Fruit fly (Drosophila melanogaster) whole organism, embryonic: ENCODE data around the gene siz.

Experiments
- Awh ChIP-seq: fragments of 200-800 bp; sonication (Bioruptor generic); IDR thresholded peaks from 2 replicates; pipeline ENCODE4, ENCODE4 v1.3.6; 2022; ENCODE audit warnings: missing biosample characterization, missing genetic modification characterization
- CG10321 ChIP-seq: fragments of 200-800 bp; sonication (Bioruptor generic); IDR thresholded peaks from 2 replicates; pipeline ENCODE4 v1.3.6; 2022; ENCODE audit warnings: missing biosample characterization, missing genetic modification characterization
- CG10565 ChIP-seq: fragments of 200-800 bp; sonication (Bioruptor generic); optimal IDR thresholded peaks from 3 replicates; lab custom pipeline; 2016; ENCODE audit warnings: missing biosample characterization, mild to moderate bottlenecking, missing genetic modification characterization
- CG11398 ChIP-seq: fragments of 200-800 bp; sonication (Bioruptor generic); optimal IDR thresholded peaks from 2 replicates; lab custom pipeline; 2016; ENCODE audit warnings: missing biosample characterization, missing genetic modification characterization
- CG11504 ChIP-seq: fragments of 200-800 bp; sonication (Bioruptor generic); optimal IDR thresholded peaks from 3 replicates; lab custom pipeline; 2019; ENCODE audit warnings: missing biosample characterization, mild to moderate bottlenecking, missing genetic modification characterization, moderate library complexity
- CG12219 ChIP-seq: fragments of 200-800 bp; sonication (Bioruptor generic); optimal IDR thresholded peaks from 3 replicates; lab custom pipeline; 2018; ENCODE audit warnings: missing biosample characterization, mild to moderate bottlenecking, missing genetic modification characterization
- CG12942 ChIP-seq: fragments of 200-800 bp; sonication (Bioruptor generic); optimal IDR thresholded peaks from 3 replicates; lab custom pipeline; 2016; ENCODE audit warnings: missing biosample characterization, missing genetic modification characterization
- CG14441 ChIP-seq: fragments of 200-800 bp; sonication (Bioruptor generic); IDR thresholded peaks from 2 replicates; pipeline ENCODE4 v1.3.6; 2022; ENCODE audit warnings: missing biosample characterization, missing genetic modification characterization
- CG15011 ChIP-seq: fragments of 200-800 bp; sonication (Bioruptor generic); optimal IDR thresholded peaks from 3 replicates; lab custom pipeline; 2018; ENCODE audit warnings: missing biosample characterization, mild to moderate bottlenecking, missing genetic modification characterization
- CG17385 ChIP-seq: fragments of 200-800 bp; sonication (Bioruptor generic); optimal IDR thresholded peaks from 3 replicates; lab custom pipeline; 2018; ENCODE audit warnings: missing biosample characterization, mild to moderate bottlenecking, missing genetic modification characterization
- CG18599 ChIP-seq: fragments of 200-800 bp; sonication (Bioruptor generic); optimal IDR thresholded peaks from 3 replicates; lab custom pipeline; 2017; ENCODE audit warnings: missing biosample characterization, missing genetic modification characterization, mild to moderate bottlenecking, moderate library complexity, missing genetic modification reagents
- CG32772 ChIP-seq: fragments of 200-800 bp; sonication (Bioruptor generic); IDR thresholded peaks from 2 replicates; pipeline ENCODE4 v1.3.6; 2022; ENCODE audit warnings: missing biosample characterization, missing genetic modification characterization
- CG33557 ChIP-seq: fragments of 200-800 bp; sonication (Bioruptor generic); optimal IDR thresholded peaks from 2 replicates; lab custom pipeline; 2019; ENCODE audit warnings: missing biosample characterization, mild to moderate bottlenecking, missing genetic modification characterization, moderate library complexity
- CG34224 ChIP-seq: fragments of 200-800 bp; sonication (Bioruptor generic); IDR thresholded peaks from 3 replicates; pipeline ENCODE4 v1.3.6; 2022; ENCODE audit warnings: missing biosample characterization, missing genetic modification characterization; ENCODE audit not compliant: partially characterized antibody
- CG3847 ChIP-seq: fragments of 200-800 bp; sonication (Bioruptor generic); IDR thresholded peaks from 2 replicates; pipeline ENCODE4 v1.3.6; 2022; ENCODE audit warnings: missing biosample characterization, missing genetic modification characterization
- CG4404 ChIP-seq: fragments of 200-800 bp; sonication (Bioruptor generic); IDR thresholded peaks from 2 replicates; pipeline ENCODE4 v1.3.6; 2022; ENCODE audit warnings: missing biosample characterization, missing genetic modification characterization
- CG4820 ChIP-seq: fragments of 200-800 bp; sonication (Bioruptor generic); optimal IDR thresholded peaks from 3 replicates; lab custom pipeline; 2016; ENCODE audit warnings: missing biosample characterization, missing genetic modification characterization
- CG6813 ChIP-seq: fragments of 200-800 bp; sonication (Bioruptor generic); optimal IDR thresholded peaks from 2 replicates; lab custom pipeline; 2017; ENCODE audit warnings: missing biosample characterization, missing genetic modification characterization, mild to moderate bottlenecking, moderate library complexity, missing genetic modification reagents
- CG6854 ChIP-seq: fragments of 200-800 bp; sonication (Bioruptor generic); optimal IDR thresholded peaks from 3 replicates; lab custom pipeline; 2017; ENCODE audit warnings: missing biosample characterization, mild to moderate bottlenecking, missing genetic modification characterization
- CG7839 ChIP-seq: fragments of 200-800 bp; sonication (Bioruptor generic); optimal IDR thresholded peaks from 3 replicates; lab custom pipeline; 2018; ENCODE audit warnings: missing biosample characterization, mild to moderate bottlenecking, missing genetic modification characterization, moderate library complexity
- CG7963 ChIP-seq: fragments of 200-800 bp; sonication (Bioruptor generic); IDR thresholded peaks from 3 replicates; pipeline ENCODE4 v1.3.6; 2022; ENCODE audit warnings: missing biosample characterization, missing genetic modification characterization; ENCODE audit not compliant: partially characterized antibody
- CG8924 ChIP-seq: fragments of 200-800 bp; optimal IDR thresholded peaks from 3 replicates; lab custom pipeline; 2019; ENCODE audit warnings: missing biosample characterization, mild to moderate bottlenecking, missing genetic modification characterization, moderate library complexity
- CoRest ChIP-seq: fragments of 200-800 bp; sonication (Bioruptor generic); optimal IDR thresholded peaks from 3 replicates; lab custom pipeline; 2018; ENCODE audit warnings: missing biosample characterization, mild to moderate bottlenecking, missing genetic modification characterization, moderate library complexity
- Dip3 ChIP-seq: fragments of 200-800 bp; sonication (Bioruptor generic); optimal IDR thresholded peaks from 3 replicates; lab custom pipeline; 2016; ENCODE audit warnings: missing biosample characterization, missing genetic modification characterization
- E2f2 ChIP-seq: fragments of 200-800 bp; sonication (Bioruptor generic); IDR thresholded peaks from 2 replicates; pipeline ENCODE4 v1.3.6; 2022; ENCODE audit warnings: missing biosample characterization, missing genetic modification characterization
- H15 ChIP-seq: fragments of 200-800 bp; sonication (Bioruptor generic); IDR thresholded peaks from 3 replicates; pipeline ENCODE4 v1.3.6; 2022; ENCODE audit warnings: missing biosample characterization, missing genetic modification characterization
- Hand ChIP-seq: fragments of 200-800 bp; sonication (Bioruptor generic); optimal IDR thresholded peaks from 2 replicates; lab custom pipeline; 2017; ENCODE audit warnings: mild to moderate bottlenecking, missing biosample characterization, missing genetic modification reagents, missing genetic modification characterization
- Jarid2 ChIP-seq: fragments of 200-800 bp; sonication (Bioruptor generic); optimal IDR thresholded peaks from 3 replicates; lab custom pipeline; 2017; ENCODE audit warnings: mild to moderate bottlenecking, missing biosample characterization, missing genetic modification reagents, missing genetic modification characterization
- Lpt ChIP-seq: fragments of >200 bp; optimal IDR thresholded peaks from 2 replicates; lab custom pipeline; 2018; ENCODE audit warnings: missing biosample characterization, missing genetic modification characterization
- MTF-1 ChIP-seq: fragments of 200-800 bp; sonication (Bioruptor generic); optimal IDR thresholded peaks from 2 replicates; lab custom pipeline; 2018; ENCODE audit warnings: missing biosample characterization, mild to moderate bottlenecking, missing genetic modification characterization, borderline replicate concordance
- Med ChIP-seq: fragments of 200-800 bp; sonication (Bioruptor generic); peaks from one replicate; lab custom pipeline; 2016; ENCODE audit warnings: missing biosample characterization, missing genetic modification characterization, mild to moderate bottlenecking, inconsistent platforms, moderate library complexity
- Pdp1 ChIP-seq, 2 experiments: fragments of 200-800 bp; sonication (Bioruptor generic); optimal IDR thresholded peaks; 3 replicates each; lab custom pipeline; 2016; ENCODE audit warnings: missing biosample characterization in 2 of 2, missing genetic modification characterization in 2 of 2, mild to moderate bottlenecking in 1 of 2, moderate library complexity in 1 of 2
- TFAM ChIP-seq: fragments of 200-800 bp; sonication (Bioruptor generic); optimal IDR thresholded peaks from 2 replicates; lab custom pipeline; 2017; ENCODE audit warnings: missing biosample characterization, missing genetic modification characterization, inconsistent platforms
- Usf ChIP-seq: fragments of 200-800 bp; sonication (Bioruptor generic); optimal IDR thresholded peaks from 2 replicates; lab custom pipeline; 2017; ENCODE audit warnings: missing genotype, missing biosample characterization, missing genetic modification characterization
- ara ChIP-seq: fragments of 200-800 bp; sonication (Bioruptor generic); IDR thresholded peaks from 2 replicates; pipeline ENCODE4 v1.3.6; 2022; ENCODE audit warnings: missing biosample characterization, missing genetic modification characterization
- crp ChIP-seq, 2 experiments: fragments of 200-800 bp; sonication (Bioruptor generic); optimal IDR thresholded peaks; 2 replicates in 1 of 2; 3 replicates in 1 of 2; lab custom pipeline; 2017; ENCODE audit warnings: missing biosample characterization in 2 of 2, missing genetic modification characterization in 2 of 2, mild to moderate bottlenecking in 1 of 2, moderate library complexity in 1 of 2
- cwo ChIP-seq: fragments of 200-800 bp; sonication (Bioruptor generic); optimal IDR thresholded peaks from 3 replicates; lab custom pipeline; 2017; ENCODE audit warnings: missing biosample characterization, missing genetic modification characterization, mild to moderate bottlenecking, moderate library complexity, missing genetic modification reagents
- dmrt99B ChIP-seq: fragments of 200-800 bp; sonication (Bioruptor generic); optimal IDR thresholded peaks from 2 replicates; lab custom pipeline; 2018; ENCODE audit warnings: missing biosample characterization, mild to moderate bottlenecking, missing genetic modification characterization, moderate library complexity
- dpn ChIP-seq, 2 experiments: fragments of 200-800 bp; sonication (Bioruptor generic); optimal IDR thresholded peaks; 3 replicates each; lab custom pipeline; 2016; ENCODE audit warnings: missing biosample characterization in 2 of 2, missing genetic modification characterization in 2 of 2
- fd102C ChIP-seq: fragments of 200-800 bp; sonication (Bioruptor generic); optimal IDR thresholded peaks from 2 replicates; lab custom pipeline; 2018; ENCODE audit warnings: missing biosample characterization, mild to moderate bottlenecking, missing genetic modification characterization, moderate library complexity
- jumu ChIP-seq: fragments of 200-800 bp; sonication (Bioruptor generic); optimal IDR thresholded peaks from 3 replicates; lab custom pipeline; 2016; ENCODE audit warnings: missing biosample characterization, missing genetic modification characterization
- mam ChIP-seq: fragments of 200-800 bp; sonication (Bioruptor generic); optimal IDR thresholded peaks from 3 replicates; lab custom pipeline; 2016; ENCODE audit warnings: missing biosample characterization, missing genetic modification characterization
- oc ChIP-seq: fragments of 200-800 bp; sonication (Bioruptor generic); optimal IDR thresholded peaks from 2 replicates; lab custom pipeline; 2018; ENCODE audit warnings: missing biosample characterization, mild to moderate bottlenecking, missing genetic modification characterization, moderate library complexity
- onecut ChIP-seq: fragments of 200-800 bp; sonication (Bioruptor generic); IDR thresholded peaks from 2 replicates; pipeline ENCODE4 v1.3.6; 2022; ENCODE audit warnings: missing biosample characterization, missing genetic modification characterization
- sc ChIP-seq, 3 experiments: fragments of >200 bp in 2 of 3; fragments of 200-800 bp in 1 of 3; sonication (Bioruptor generic) in 1 of 3; optimal IDR thresholded peaks; 2 replicates in 2 of 3; 3 replicates in 1 of 3; lab custom pipeline; 2017; ENCODE audit warnings: mild to moderate bottlenecking in 1 of 3, missing biosample characterization in 1 of 3, missing genetic modification characterization in 1 of 3, missing genetic modification reagents in 1 of 3
- slbo ChIP-seq: fragments of 200-800 bp; sonication (Bioruptor generic); IDR thresholded peaks from 2 replicates; pipeline ENCODE4 v1.3.6; 2022; ENCODE audit warnings: missing biosample characterization, missing genetic modification characterization
- zfh2 ChIP-seq: fragments of 200-800 bp; sonication (Bioruptor generic); optimal IDR thresholded peaks from 2 replicates; lab custom pipeline; 2016; ENCODE audit warnings: missing biosample characterization, missing genetic modification characterization

siz gene

DNA sequence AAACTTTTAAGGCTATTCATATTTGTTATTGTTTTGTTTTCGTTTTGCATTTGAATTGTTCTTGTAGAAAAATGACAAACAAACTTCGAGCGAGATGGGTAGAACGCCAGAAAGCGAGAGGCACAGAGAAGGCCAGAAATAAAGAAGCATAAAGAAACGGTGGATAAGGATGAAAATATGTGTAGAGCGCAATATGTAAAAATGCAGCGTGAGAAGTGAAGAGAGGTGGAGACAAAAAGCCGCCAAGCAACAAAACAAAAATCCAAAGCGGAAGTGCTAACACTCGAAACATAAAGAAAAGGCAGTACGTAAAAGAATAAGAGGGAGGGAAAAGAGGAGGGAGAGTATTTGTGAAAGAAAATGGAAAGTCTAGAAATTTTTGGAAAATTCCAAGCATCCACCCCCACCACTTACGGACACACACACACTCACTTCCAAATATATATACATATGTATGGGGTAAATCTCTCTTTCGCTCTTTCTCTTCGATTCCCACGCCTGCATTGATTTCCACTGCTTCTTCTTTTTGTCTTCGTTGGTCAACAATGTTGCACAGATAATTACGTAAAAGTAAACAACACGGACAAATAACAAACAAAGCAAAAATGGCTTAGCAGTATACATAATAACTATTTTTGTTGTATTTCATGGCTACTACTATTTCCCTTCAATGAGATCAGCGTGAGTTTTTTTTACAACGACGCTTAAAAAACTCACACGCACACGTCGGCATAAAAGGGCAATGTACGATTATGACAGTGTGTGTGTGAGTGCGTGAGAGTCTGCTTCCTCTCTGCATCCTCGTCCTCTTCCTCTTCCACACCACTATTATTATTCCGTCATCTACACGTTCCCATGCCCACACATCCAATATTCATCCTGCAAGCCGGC, 26.7 kb upstream of the siz start (continued):
- TF ChIP-seq Jarid2 (GFP tag; lab: Kevin White, UChicago) = no peak
- TF ChIP-seq Lpt (GFP tag; lab: Kevin White, UChicago) = no peak
- no peak for TF ChIP-seq crp (GFP tag; optimal IDR thresholded peaks at IDR 0.05; lab: Kevin White, UChicago)
- TF ChIP-seq CG7963 (GFP tag; lab: Robert Waterston, UW) = no peak
- peak; percentile 72 for TF ChIP-seq oc
- TF ChIP-seq Pdp1 (GFP tag; optimal IDR thresholded peaks at IDR 0.05; lab: Kevin White, UChicago) = peak in 1 of 2 experiments; percentile 87
- no peak for TF ChIP-seq Hand
- TF ChIP-seq CG8924 = peak; percentile 17
- no peak for TF ChIP-seq zfh2 (GFP tag; lab: Kevin White, UChicago)
- no peak for TF ChIP-seq slbo
- TF ChIP-seq CG4820 (GFP tag; lab: Kevin White, UChicago) = no peak
- peak; percentile 5 for TF ChIP-seq cwo (GFP tag; lab: Kevin White, UChicago)
- TF ChIP-seq fd102C = peak; percentile 94
- TF ChIP-seq CG10321 (GFP tag; lab: Robert Waterston, UW) = no peak
- no peak for TF ChIP-seq jumu (GFP tag; lab: Kevin White, UChicago)
- no peak for TF ChIP-seq CG14441
- TF ChIP-seq Usf (GFP tag; lab: Kevin White, UChicago) = no peak
- TF ChIP-seq CG7839 (tag; lab: Kevin White, UChicago) = no peak
- TF ChIP-seq CG10565 (GFP tag; lab: Kevin White, UChicago) = no peak
- TF ChIP-seq dpn (GFP tag; optimal IDR thresholded peaks at IDR 0.05; lab: Kevin White, UChicago) = peak in 1 of 2 experiments; percentile 36
- peak; percentile 83 for TF ChIP-seq Med (GFP tag; lab: Kevin White, UChicago)
- peak; percentile 2 for TF ChIP-seq CG15011
- no peak for TF ChIP-seq CG11398 (GFP tag; lab: Kevin White, UChicago)
- no peak for TF ChIP-seq mam (GFP tag; lab: Kevin White, UChicago)
- no peak for TF ChIP-seq CG18599
- TF ChIP-seq TFAM = no peak
- peak; percentile 77 for TF ChIP-seq CG33557 (GFP tag; lab: Kevin White, UChicago)
- TF ChIP-seq CG6813 (GFP tag; lab: Kevin White, UChicago) = peak; percentile 14
- no peak for TF ChIP-seq CG6854 (GFP tag; lab: Kevin White, UChicago)
- TF ChIP-seq Awh = peak; percentile 51; the same call in 1 of the 2 replicates
- TF ChIP-seq CG12942 (GFP tag; lab: Kevin White, UChicago) = peak; percentile 14
- TF ChIP-seq CoRest (tag; lab: Kevin White, UChicago) = no peak
- no peak for TF ChIP-seq sc (optimal IDR thresholded peaks at IDR 0.05; lab: Kevin White, UChicago)
- TF ChIP-seq sc (GFP tag; optimal IDR thresholded peaks at IDR 0.05; lab: Kevin White, UChicago) = peak; percentile 39
- TF ChIP-seq CG17385 (GFP tag; lab: Kevin White, UChicago) = peak; percentile 82
- TF ChIP-seq CG12219 = no peak
- TF ChIP-seq CG3847 (GFP tag; lab: Robert Waterston, UW) = no peak
- TF ChIP-seq H15 (GFP tag; lab: Robert Waterston, UW) = no peak
- no peak for TF ChIP-seq CG32772 (GFP tag; lab: Robert Waterston, UW)
- peak; percentile 56 for TF ChIP-seq onecut (GFP tag; lab: Robert Waterston, UW)
- peak; percentile 73 for TF ChIP-seq CG11504 (tag; lab: Kevin White, UChicago)
- TF ChIP-seq dmrt99B = no peak
- peak; percentile 62 for TF ChIP-seq MTF-1 (GFP tag; lab: Kevin White, UChicago)
- TF ChIP-seq CG4404 (GFP tag; lab: Robert Waterston, UW) = no peak
- peak; percentile 37; the same call in 1 of the 2 replicates for TF ChIP-seq ara
- TF ChIP-seq CG34224 (GFP tag; lab: Robert Waterston, UW) = no peak
- 0 out of 2 replicates have a peak, but pooled peaks have one; percentile 20 for TF ChIP-seq E2f2 (GFP tag; lab: Robert Waterston, UW)
- no peak for TF ChIP-seq Dip3 (GFP tag; lab: Kevin White, UChicago)
